Worm (Caenorhabditis elegans): ENCODE results near the gene W05E10.2.
A peak's percentile ranks its signal among the peaks of the same experiment; 100 is the strongest.

ce11 chrV:11641298-11641787 is 45.6 kb upstream of the W05E10.2 start:
- no peak for TF ChIP-seq ceh-45 (GFP tag; IDR thresholded peaks at IDR 0.05)
- TF ChIP-seq nhr-11 (tag; optimal IDR thresholded peaks at IDR 0.05), result no peak
- no peak for TF ChIP-seq odd-2 (tag; optimal IDR thresholded peaks at IDR 0.05)
- no peak for TF ChIP-seq mec-3 (tag; optimal IDR thresholded peaks at IDR 0.05; ENCODE audit: borderline replicate concordance)
- peak; percentile 79 for TF ChIP-seq ceh-31 (tag; optimal IDR thresholded peaks at IDR 0.05)
- no peak for TF ChIP-seq elt-4 (tag; optimal IDR thresholded peaks at IDR 0.05)
- TF ChIP-seq ahr-1 (tag; optimal IDR thresholded peaks at IDR 0.05), result no peak
- no peak for TF ChIP-seq gmeb-2 (tag; optimal IDR thresholded peaks at IDR 0.05)

Data from whole organism, late embryonic.